Worm (Caenorhabditis elegans) whole organism, midembryonic: ENCODE measurements around the gene C06A6.2.

Experiments
- T22C8.4 ChIP-seq: fragments of 200-800 bp; sonication (Bioruptor generic); IDR thresholded peaks from 2 replicates; pipeline ENCODE4 v1.3.6; 2022; ENCODE audit warnings: missing genetic modification characterization, missing compliant biosample characterization
- cog-1 ChIP-seq: sonication (generic microtip); optimal IDR thresholded peaks from 2 replicates; lab custom pipeline; 2016; ENCODE audit warnings: missing genetic modification characterization, missing compliant biosample characterization
- flt-1 ChIP-seq: fragments of 200-800 bp; sonication (Bioruptor generic); IDR thresholded peaks from 2 replicates; pipeline ENCODE4 v1.3.6; 2022; ENCODE audit warnings: missing genetic modification characterization, missing compliant biosample characterization
- klf-2 ChIP-seq: fragments of 200-800 bp; sonication (Bioruptor generic); conservative IDR thresholded peaks from 2 replicates; pipeline ENCODE4 v1.3.6; 2022; ENCODE audit warnings: missing genetic modification reagents, missing genetic modification characterization, missing compliant biosample characterization
- med-1 ChIP-seq: sonication (generic microtip); optimal IDR thresholded peaks from 2 replicates; lab custom pipeline; 2017; ENCODE audit warnings: missing genetic modification characterization, mild to moderate bottlenecking, missing compliant biosample characterization, antibody characterized with exemption, missing genetic modification reagents; ENCODE audit not compliant: insufficient read depth
- ref-1 ChIP-seq: fragments of 200-800 bp; sonication (Bioruptor generic); conservative IDR thresholded peaks from 2 replicates; pipeline ENCODE4 v1.3.6; 2022; ENCODE audit warnings: missing genetic modification reagents, missing genetic modification characterization, missing compliant biosample characterization
- tab-1 ChIP-seq: fragments of 200-800 bp; sonication (Bioruptor generic); IDR thresholded peaks from 2 replicates; pipeline ENCODE4 v1.3.6; 2022; ENCODE audit warnings: missing genetic modification characterization, missing compliant biosample characterization
- ztf-23 ChIP-seq: fragments of 200-800 bp; sonication (Bioruptor generic); IDR thresholded peaks from 2 replicates; pipeline ENCODE4 v1.3.6; 2022; ENCODE audit warnings: missing genetic modification reagents, missing genetic modification characterization, missing compliant biosample characterization
- ztf-29 ChIP-seq: fragments of 200-800 bp; sonication (Bioruptor generic); IDR thresholded peaks from 2 replicates; pipeline ENCODE4 v1.3.6; 2022; ENCODE audit warnings: missing genetic modification reagents, missing genetic modification characterization, missing compliant biosample characterization

C06A6.2 gene

DNA sequence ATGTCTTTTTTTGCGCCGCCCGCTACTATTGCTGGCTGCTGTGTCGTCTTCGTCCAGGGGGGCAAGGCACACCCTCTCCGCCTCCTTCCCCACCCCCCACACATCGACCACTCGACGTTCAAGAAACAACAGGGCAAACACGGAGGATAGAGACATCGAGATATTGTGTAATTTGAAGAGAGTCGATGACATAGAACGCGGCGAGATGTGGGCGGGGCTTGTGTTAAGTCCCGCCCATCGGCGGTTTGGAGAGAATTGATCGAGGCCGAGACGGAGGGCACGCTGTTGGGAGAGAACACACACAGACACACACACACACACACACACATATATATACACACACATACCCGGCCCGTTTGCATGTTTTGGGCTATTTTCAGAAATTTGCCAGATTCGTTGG, 837 bp upstream of the C06A6.2 start:
- TF ChIP-seq tab-1 (no peak), ztf-29 (GFP tag; lab: Robert Waterston, UW) (0 out of 2 replicates have a peak, but pooled peaks have one; percentile 42), ztf-23 (GFP tag; lab: Robert Waterston, UW) (0 out of 2 replicates have a peak, but pooled peaks have one; percentile 50), cog-1 (tag; lab: Kevin White, UChicago) (peak; percentile 80)

DNA sequence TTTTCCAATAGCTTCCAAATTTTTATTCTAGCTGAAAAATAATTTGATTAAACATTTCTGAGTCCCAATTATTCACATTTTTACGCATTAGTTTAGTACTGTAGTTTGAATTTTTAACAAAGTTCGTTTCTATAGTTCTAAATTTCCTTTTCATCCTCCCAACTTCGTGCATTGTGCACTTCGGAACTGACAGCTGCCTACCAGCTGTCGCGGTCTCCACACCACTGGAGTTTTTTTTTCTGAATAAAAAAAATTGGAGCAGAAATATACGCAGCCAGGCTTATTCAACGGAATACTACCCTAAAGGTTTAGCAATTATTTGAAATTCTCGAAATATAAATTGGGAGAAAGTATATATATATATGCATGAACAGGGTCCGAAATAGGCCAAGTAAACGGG, 2.8 kb downstream of the C06A6.2 start:
- TF ChIP-seq tab-1: no peak
- TF ChIP-seq med-1 (GFP tag; lab: Kevin White, UChicago): no peak
- no peak for TF ChIP-seq T22C8.4 (GFP tag; lab: Robert Waterston, UW)
- no peak for TF ChIP-seq flt-1
- TF ChIP-seq cog-1 (tag; lab: Kevin White, UChicago): no peak
- TF ChIP-seq klf-2: no peak
- no peak for TF ChIP-seq ztf-23 (GFP tag; lab: Robert Waterston, UW)
- no peak for TF ChIP-seq ref-1 (GFP tag; lab: Robert Waterston, UW)
- no peak for TF ChIP-seq ztf-29 (GFP tag; lab: Robert Waterston, UW)

DNA sequence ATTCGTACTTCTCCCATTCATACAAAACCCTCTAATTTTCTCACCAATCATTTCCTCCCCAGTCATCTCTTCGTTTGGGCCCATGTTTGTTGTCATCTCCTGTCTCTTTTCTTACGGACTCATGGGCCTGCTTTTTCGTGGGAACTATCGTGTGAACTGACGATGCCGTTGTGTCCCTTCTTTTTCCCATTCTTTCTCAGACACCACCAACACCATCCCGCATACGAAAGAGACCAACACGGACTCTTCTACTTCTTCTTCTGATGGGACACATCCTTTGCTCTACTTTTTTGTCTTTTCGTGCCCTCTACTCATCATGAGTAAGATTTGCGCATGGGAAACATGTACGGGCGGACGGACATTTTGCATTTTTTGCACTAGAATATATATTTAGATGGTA, 3.9 kb downstream of the C06A6.2 start:
- TF ChIP-seq cog-1 (tag; lab: Kevin White, UChicago) (no peak), T22C8.4 (GFP tag; lab: Robert Waterston, UW) (no peak), med-1 (GFP tag; lab: Kevin White, UChicago) (no peak), ztf-29 (GFP tag; lab: Robert Waterston, UW) (no peak), klf-2 (no peak), ztf-23 (GFP tag; lab: Robert Waterston, UW) (no peak), ref-1 (GFP tag; lab: Robert Waterston, UW) (no peak), tab-1 (no peak), flt-1 (no peak)

DNA sequence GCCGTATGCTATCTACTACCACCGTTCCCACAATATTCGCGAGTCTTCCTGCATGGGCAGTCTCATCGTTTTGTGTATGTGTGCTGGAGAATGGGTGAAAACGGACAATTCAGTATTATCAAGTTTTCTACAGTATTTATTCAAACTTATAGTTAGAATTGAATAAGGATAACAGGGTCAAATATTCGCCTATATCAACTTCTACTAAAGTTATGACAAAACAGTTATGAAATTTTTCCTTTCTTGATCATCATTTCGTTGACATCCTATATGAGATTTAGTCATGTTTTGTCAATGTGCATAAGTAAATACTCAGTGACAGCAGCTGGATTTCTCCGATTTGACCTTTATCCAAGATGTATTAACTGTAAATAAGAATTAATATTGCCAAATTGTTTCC, 4.9 kb downstream of the C06A6.2 start:
- TF ChIP-seq tab-1 (no peak), klf-2 (no peak), T22C8.4 (GFP tag; lab: Robert Waterston, UW) (no peak), ztf-23 (GFP tag; lab: Robert Waterston, UW) (no peak), cog-1 (tag; lab: Kevin White, UChicago) (no peak), ztf-29 (GFP tag; lab: Robert Waterston, UW) (no peak), ref-1 (GFP tag; lab: Robert Waterston, UW) (no peak), med-1 (GFP tag; lab: Kevin White, UChicago) (no peak), flt-1 (no peak)

DNA sequence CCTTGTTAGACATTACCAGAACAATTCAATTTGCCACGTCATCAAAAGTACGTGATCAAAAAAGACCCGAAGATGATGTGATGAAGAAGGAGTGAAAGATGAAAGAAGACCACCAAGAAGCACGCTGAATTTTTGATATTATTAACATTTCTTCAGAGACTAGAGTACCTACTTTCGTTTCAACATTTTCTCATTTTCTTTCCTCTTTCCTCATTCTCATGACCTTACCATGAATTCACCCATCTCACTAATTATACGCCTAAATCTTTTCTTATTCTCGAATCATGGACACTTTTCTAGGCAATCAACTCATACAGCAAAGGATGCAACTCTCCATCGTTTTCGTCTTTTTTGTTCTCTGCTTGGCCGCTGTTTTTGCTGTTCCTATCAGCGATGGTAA, 22.2 kb downstream of the C06A6.2 start, which contains the start of gene flp-10:
Gene flp-10, plus strand, starts transcription at position 301 of the 400 bp plus-strand sequence.
- TF ChIP-seq klf-2 (no peak), med-1 (GFP tag; lab: Kevin White, UChicago) (no peak), tab-1 (no peak), flt-1 (no peak), T22C8.4 (GFP tag; lab: Robert Waterston, UW) (no peak), ztf-23 (GFP tag; lab: Robert Waterston, UW) (no peak), ref-1 (GFP tag; lab: Robert Waterston, UW) (no peak), ztf-29 (GFP tag; lab: Robert Waterston, UW) (no peak), cog-1 (tag; lab: Kevin White, UChicago) (no peak)

DNA sequence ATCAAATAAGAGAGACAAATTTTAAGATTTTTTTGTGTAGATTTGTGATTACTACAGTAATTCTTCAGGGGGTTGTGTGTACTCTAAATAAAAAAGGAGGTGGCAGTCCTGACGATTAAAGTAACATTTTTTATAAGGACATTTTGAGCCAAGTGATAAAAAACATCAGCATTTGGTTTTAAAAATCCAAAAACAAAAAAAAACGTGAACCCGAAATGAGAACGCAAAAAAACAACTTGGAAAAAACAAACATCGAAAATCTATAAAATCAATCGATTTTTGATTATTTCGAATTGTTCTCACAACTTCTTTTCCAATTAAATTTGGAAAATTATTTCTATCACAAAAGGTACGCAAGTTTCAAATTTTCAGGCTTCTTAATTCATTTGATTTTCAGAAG, 24.0 kb downstream of the C06A6.2 start, which contains the start of gene T06C10.3:
Gene T06C10.3, plus strand, starts transcription at position 301 of the 400 bp plus-strand sequence.
- TF ChIP-seq med-1 (GFP tag; lab: Kevin White, UChicago): no peak
- no peak for TF ChIP-seq cog-1 (tag; lab: Kevin White, UChicago)
- no peak for TF ChIP-seq klf-2
- TF ChIP-seq ref-1 (GFP tag; lab: Robert Waterston, UW): no peak
- TF ChIP-seq flt-1: no peak
- no peak for TF ChIP-seq ztf-23 (GFP tag; lab: Robert Waterston, UW)
- no peak for TF ChIP-seq ztf-29 (GFP tag; lab: Robert Waterston, UW)
- no peak for TF ChIP-seq T22C8.4 (GFP tag; lab: Robert Waterston, UW)
- no peak for TF ChIP-seq tab-1

DNA sequence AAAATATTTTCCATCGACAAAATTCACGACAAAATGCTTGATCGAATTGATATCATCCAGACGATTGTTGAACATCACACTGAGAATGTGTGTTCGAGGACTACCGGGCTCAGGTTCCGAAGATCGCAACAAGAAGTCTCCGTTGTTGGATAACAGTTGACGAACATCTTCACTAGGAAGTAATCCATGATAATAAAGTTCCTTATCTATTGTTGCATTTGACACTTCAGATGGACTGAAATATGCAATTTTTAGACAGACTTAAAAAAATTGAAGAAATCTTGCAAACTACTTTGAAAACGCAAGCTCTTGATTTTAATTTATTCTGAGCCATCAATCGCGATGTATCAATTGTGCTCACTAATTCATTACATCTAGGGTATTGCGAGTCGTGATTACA, 30.8 kb downstream of the C06A6.2 start:
- TF ChIP-seq ztf-29 (GFP tag; lab: Robert Waterston, UW): no peak
- TF ChIP-seq ztf-23 (GFP tag; lab: Robert Waterston, UW): no peak
- TF ChIP-seq med-1 (GFP tag; lab: Kevin White, UChicago): no peak
- TF ChIP-seq T22C8.4 (GFP tag; lab: Robert Waterston, UW): no peak
- no peak for TF ChIP-seq flt-1
- TF ChIP-seq klf-2: no peak
- no peak for TF ChIP-seq tab-1
- no peak for TF ChIP-seq cog-1 (tag; lab: Kevin White, UChicago)
- no peak for TF ChIP-seq ref-1 (GFP tag; lab: Robert Waterston, UW)

DNA sequence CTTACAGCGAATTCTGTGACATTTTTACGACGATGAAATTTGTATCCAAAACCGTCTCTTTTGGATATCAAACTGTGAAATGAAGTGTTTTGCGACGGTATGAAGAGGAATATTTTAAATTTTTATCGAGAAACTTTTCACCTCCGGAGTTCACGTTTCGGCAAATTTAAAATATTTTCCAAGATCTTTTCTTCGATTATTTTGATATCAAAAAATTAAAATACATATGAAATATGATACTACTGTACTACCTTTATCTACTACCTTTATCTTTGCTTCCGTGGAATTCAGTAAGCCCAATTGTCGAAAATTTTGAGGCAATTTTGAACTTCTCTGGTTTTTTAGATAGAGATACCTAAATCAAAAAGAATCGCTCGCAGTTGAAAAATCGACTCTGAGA, 31.4 kb downstream of the C06A6.2 start, which contains the start of gene kin-26:
Gene kin-26, minus strand, starts transcription at position 101 of the 400 bp plus-strand sequence.
- no peak for TF ChIP-seq med-1 (GFP tag; lab: Kevin White, UChicago)
- no peak for TF ChIP-seq ztf-29 (GFP tag; lab: Robert Waterston, UW)
- TF ChIP-seq T22C8.4 (GFP tag; lab: Robert Waterston, UW): no peak
- no peak for TF ChIP-seq klf-2
- TF ChIP-seq ref-1 (GFP tag; lab: Robert Waterston, UW): no peak
- no peak for TF ChIP-seq flt-1
- no peak for TF ChIP-seq ztf-23 (GFP tag; lab: Robert Waterston, UW)
- TF ChIP-seq tab-1: no peak
- no peak for TF ChIP-seq cog-1 (tag; lab: Kevin White, UChicago)

DNA sequence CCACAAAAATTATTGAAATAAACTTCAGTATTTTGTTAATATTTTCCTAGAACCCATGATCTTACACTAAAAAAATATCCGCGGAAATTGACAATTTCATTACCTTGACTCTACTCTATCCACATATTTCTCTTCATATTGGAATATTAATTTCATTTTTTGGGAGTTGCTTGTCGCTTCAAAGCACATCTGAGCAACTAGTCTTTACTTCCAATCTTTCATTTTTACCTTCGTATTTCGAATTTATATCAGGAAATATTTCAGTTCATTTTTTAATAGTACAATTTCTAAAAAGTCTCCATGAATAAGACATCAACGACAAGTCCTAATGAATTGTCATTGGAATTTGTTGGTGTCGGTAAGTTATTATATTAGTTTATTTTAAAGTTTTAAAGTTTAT, 32.6 kb downstream of the C06A6.2 start, which contains the start of gene srt-73:
Gene srt-73, plus strand, starts transcription at position 301 of the 400 bp plus-strand sequence.
- TF ChIP-seq med-1 (GFP tag; lab: Kevin White, UChicago) (no peak), flt-1 (no peak), T22C8.4 (GFP tag; lab: Robert Waterston, UW) (no peak), cog-1 (tag; lab: Kevin White, UChicago) (no peak)

DNA sequence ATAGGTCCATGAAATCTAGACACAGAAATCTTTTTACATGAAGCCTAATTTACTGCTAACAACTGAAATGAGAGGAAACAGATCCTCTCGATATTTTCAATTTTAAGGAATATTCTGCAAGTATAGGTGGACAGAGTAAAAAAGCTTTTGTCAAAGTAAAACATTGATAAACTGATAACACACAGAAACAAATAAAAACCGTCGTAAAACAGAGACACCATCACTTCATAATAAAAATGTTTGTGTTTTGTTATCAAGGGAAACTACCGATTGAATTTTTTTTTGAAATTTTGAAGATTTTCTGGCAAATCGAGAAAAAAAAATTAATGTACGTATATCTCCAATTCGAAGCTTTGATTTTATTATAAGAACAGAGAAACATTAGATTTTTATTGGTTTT, 34.7 kb downstream of the C06A6.2 start:
- TF ChIP-seq med-1 (GFP tag; lab: Kevin White, UChicago): no peak
- TF ChIP-seq ztf-23 (GFP tag; lab: Robert Waterston, UW): no peak
- no peak for TF ChIP-seq T22C8.4 (GFP tag; lab: Robert Waterston, UW)
- no peak for TF ChIP-seq klf-2
- TF ChIP-seq tab-1: no peak
- TF ChIP-seq flt-1: no peak
